Fruit fly (Drosophila melanogaster): ENCODE measurements around the gene CG32500.

The CG32500 gene

dm6 chrX:21629482-21630159 lies 6.1 kb upstream of the CG32500 start, which contains the start of gene DIP1 (continued):
- TF ChIP-seq CG7786 (GFP tag; optimal IDR thresholded peaks at IDR 0.05) = no peak
- no peak for TF ChIP-seq CG4282 (GFP tag; optimal IDR thresholded peaks at IDR 0.05)
- no peak for TF ChIP-seq MBD-R2 (GFP tag; IDR thresholded peaks at IDR 0.05)
- TF ChIP-seq CG2120 (GFP tag; optimal IDR thresholded peaks at IDR 0.05) = peak; percentile 2
- no peak for TF ChIP-seq CG12104 (GFP tag; optimal IDR thresholded peaks at IDR 0.05)
- no peak for TF ChIP-seq CG11456 (GFP tag; IDR thresholded peaks at IDR 0.05)
- TF ChIP-seq Antp (GFP tag; optimal IDR thresholded peaks at IDR 0.05) = peak; percentile 14
- TF ChIP-seq rib (GFP tag; IDR thresholded peaks at IDR 0.05) = no peak
- TF ChIP-seq Lim3 (GFP tag; IDR thresholded peaks at IDR 0.05) = no peak
- peak; percentile 10 for TF ChIP-seq dmrt99B (tag; optimal IDR thresholded peaks at IDR 0.05)
- no peak for TF ChIP-seq bcd (GFP tag; optimal IDR thresholded peaks at IDR 0.05)
- no peak for TF ChIP-seq Usf (GFP tag; optimal IDR thresholded peaks at IDR 0.05)
- peak; percentile 9 for TF ChIP-seq pzg (GFP tag; optimal IDR thresholded peaks at IDR 0.05)
- TF ChIP-seq gsb-n (tag; optimal IDR thresholded peaks at IDR 0.05) = no peak
- TF ChIP-seq Mes4 (GFP tag; optimal IDR thresholded peaks at IDR 0.05) = no peak
- TF ChIP-seq zen2 (GFP tag; IDR thresholded peaks at IDR 0.05; ENCODE audit: partially characterized antibody) = no peak
- TF ChIP-seq ewg (GFP tag; optimal IDR thresholded peaks at IDR 0.05) = no peak
- no peak for TF ChIP-seq bigmax (GFP tag; optimal IDR thresholded peaks at IDR 0.05)
- peak; percentile 28 for TF ChIP-seq CG15514 (GFP tag; optimal IDR thresholded peaks at IDR 0.05)
- TF ChIP-seq CG17359 (tag; optimal IDR thresholded peaks at IDR 0.05) = peak; percentile 30
- no peak for TF ChIP-seq CG6765 (GFP tag; optimal IDR thresholded peaks at IDR 0.05)
- no peak for TF ChIP-seq Bteb2 (GFP tag; optimal IDR thresholded peaks at IDR 0.05)
- TF ChIP-seq Ets97D (GFP tag; optimal IDR thresholded peaks at IDR 0.05) = no peak
- TF ChIP-seq GATAe (GFP tag; conservative IDR thresholded peaks at IDR 0.05) = no peak
- TF ChIP-seq Hr78 (GFP tag; optimal IDR thresholded peaks at IDR 0.05) = no peak
- no peak for TF ChIP-seq Max (GFP tag; optimal IDR thresholded peaks at IDR 0.05)
- TF ChIP-seq PHDP (tag; optimal IDR thresholded peaks at IDR 0.05) = peak; percentile 42
- peak; percentile 45 for TF ChIP-seq Blimp-1 (GFP tag; optimal IDR thresholded peaks at IDR 0.05)
- TF ChIP-seq CG12219 (GFP tag; optimal IDR thresholded peaks at IDR 0.05) = no peak
- 0 out of 2 replicates have a peak, but pooled peaks have one; percentile 21 for TF ChIP-seq ranshi (GFP tag; IDR thresholded peaks at IDR 0.05)
- no peak for TF ChIP-seq CG10462 (GFP tag; optimal IDR thresholded peaks at IDR 0.05)
- TF ChIP-seq abd-A (tag; optimal IDR thresholded peaks at IDR 0.05) = no peak
- TF ChIP-seq CG2202 (tag; optimal IDR thresholded peaks at IDR 0.05) = peak; percentile 10
- TF ChIP-seq Side (GFP tag; optimal IDR thresholded peaks at IDR 0.05) = peak; percentile 45
- no peak for TF ChIP-seq CG34224 (GFP tag; IDR thresholded peaks at IDR 0.05; ENCODE audit: partially characterized antibody)
- TF ChIP-seq CG17385 (GFP tag; optimal IDR thresholded peaks at IDR 0.05) = peak; percentile 31
- no peak for TF ChIP-seq Chrac-16 (GFP tag; optimal IDR thresholded peaks at IDR 0.05)
- TF ChIP-seq usp (GFP tag; optimal IDR thresholded peaks at IDR 0.05) = no peak
- no peak for TF ChIP-seq CG7357 (GFP tag; IDR thresholded peaks at IDR 0.05)
- TF ChIP-seq Kr (GFP tag; optimal IDR thresholded peaks at IDR 0.05) = no peak
- peak; percentile 1 for TF ChIP-seq CG10431 (GFP tag; optimal IDR thresholded peaks at IDR 0.05)
- peak; percentile 73 for TF ChIP-seq sens (GFP tag)
- TF ChIP-seq Fer3 (tag; optimal IDR thresholded peaks at IDR 0.05) = peak; percentile 11
- TF ChIP-seq Hmr (GFP tag; optimal IDR thresholded peaks at IDR 0.05) = peak; percentile 23
- TF ChIP-seq CG17568 (GFP tag; optimal IDR thresholded peaks at IDR 0.05) = no peak
- 0 out of 2 replicates have a peak, but pooled peaks have one; percentile 35 for TF ChIP-seq E2f1 (GFP tag; IDR thresholded peaks at IDR 0.05)
- no peak; the same call in 2 of the 3 replicates for TF ChIP-seq row (GFP tag; IDR thresholded peaks at IDR 0.05)
- no peak for TF ChIP-seq hkb (optimal IDR thresholded peaks at IDR 0.05)
- TF ChIP-seq hkb (GFP tag; IDR thresholded peaks at IDR 0.05) = peak; percentile 71
- TF ChIP-seq CG4404 (GFP tag; IDR thresholded peaks at IDR 0.05) = no peak

All from whole organism, embryonic.